Worm (Caenorhabditis elegans) whole organism, late embryonic: ENCODE data around the gene B0507.5.
"Not testable (repeated sequence)": the region's sequence is repeated elsewhere in the genome, so short reads cannot be mapped to it uniquely, and the experiment has no call there.

Experiments used
- ahr-1 ChIP-seq: sonication (generic microtip); optimal IDR thresholded peaks from 2 replicates; lab custom pipeline; 2016; ENCODE audit warnings: missing genetic modification characterization, missing compliant biosample characterization
- ama-1 ChIP-seq: fragments of 150-350 bp; optimal IDR thresholded peaks from 2 replicates; lab custom pipeline; 2014
- ceh-14 ChIP-seq: sonication (generic microtip); optimal IDR thresholded peaks from 2 replicates; lab custom pipeline; 2016; ENCODE audit warnings: missing genotype, missing genetic modification characterization, missing compliant biosample characterization
- ceh-2 ChIP-seq: sonication (generic microtip); optimal IDR thresholded peaks from 2 replicates; lab custom pipeline; 2016; ENCODE audit warnings: missing genotype, missing genetic modification characterization, missing compliant biosample characterization
- ceh-22 ChIP-seq: sonication (generic microtip); optimal IDR thresholded peaks from 2 replicates; lab custom pipeline; 2017; ENCODE audit warnings: missing biosample characterization, missing genetic modification characterization
- ceh-48 ChIP-seq: sonication (generic microtip); optimal IDR thresholded peaks from 2 replicates; lab custom pipeline; 2016; ENCODE audit warnings: missing genetic modification characterization, inconsistent platforms, missing compliant biosample characterization
- elt-2 ChIP-seq: sonication (generic microtip); optimal IDR thresholded peaks from 2 replicates; lab custom pipeline; 2016; ENCODE audit warnings: missing genetic modification reagents, missing genetic modification characterization, missing compliant biosample characterization
- ets-4 ChIP-seq: sonication (generic microtip); optimal IDR thresholded peaks from 2 replicates; lab custom pipeline; 2016; ENCODE audit warnings: missing genetic modification characterization, missing compliant biosample characterization
- fax-1 ChIP-seq: sonication (generic microtip); optimal IDR thresholded peaks from 2 replicates; lab custom pipeline; 2016; ENCODE audit warnings: missing genotype, missing genetic modification characterization, missing compliant biosample characterization
- pag-3 ChIP-seq: sonication (generic microtip); optimal IDR thresholded peaks from 2 replicates; lab custom pipeline; 2016; ENCODE audit warnings: missing compliant biosample characterization, missing genetic modification characterization, borderline replicate concordance
- pat-9 ChIP-seq: fragments of 200-800 bp; sonication (Bioruptor generic); optimal IDR thresholded peaks from 2 replicates; lab custom pipeline; 2018; ENCODE audit warnings: mild to moderate bottlenecking, missing genetic modification characterization, moderate library complexity, missing compliant biosample characterization
- pax-1 ChIP-seq: fragments of 150-350 bp; optimal IDR thresholded peaks from 2 replicates; lab custom pipeline; 2014; ENCODE audit warnings: missing biosample characterization, missing genetic modification characterization
- pha-4 ChIP-seq: fragments of 150-350 bp; optimal IDR thresholded peaks from 2 replicates; lab custom pipeline; 2018; ENCODE audit warnings: missing biosample characterization, missing genetic modification reagents, missing genetic modification characterization

DNA sequence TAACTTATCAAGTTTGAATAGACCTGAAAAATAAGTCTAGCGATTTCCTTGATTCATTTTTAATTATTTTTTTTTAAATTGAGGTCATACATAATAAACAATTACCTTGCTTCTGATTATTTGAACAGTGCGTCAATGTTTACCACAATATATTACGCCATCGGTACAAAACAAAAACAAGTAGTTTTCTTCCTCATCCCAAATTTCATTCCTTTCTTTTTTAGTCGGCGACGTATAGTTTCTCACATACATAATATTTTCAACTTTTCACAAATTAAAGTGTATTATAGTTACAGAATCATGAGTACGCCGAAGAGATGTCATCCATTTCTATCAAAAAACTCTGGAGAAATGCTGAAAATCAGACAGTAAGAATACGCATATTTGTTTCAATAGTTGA, 27.3 kb upstream of the B0507.5 start, which contains the start of gene droe-8:
- not testable (repeated sequence) for TF ChIP-seq ama-1 (lab: Kevin White, UChicago); pag-3 (tag; lab: Kevin White, UChicago); pha-4 (tag; lab: Kevin White, UChicago); ceh-48 (tag; lab: Kevin White, UChicago); elt-2 (tag; lab: Kevin White, UChicago); ets-4 (tag; lab: Kevin White, UChicago); ceh-2 (tag; lab: Kevin White, UChicago); fax-1 (tag; lab: Kevin White, UChicago); pax-1 (tag; lab: Kevin White, UChicago); pat-9 (tag; lab: Kevin White, UChicago); ceh-22 (tag; lab: Kevin White, UChicago); ceh-14 (tag; lab: Kevin White, UChicago); ahr-1
